Worm (Caenorhabditis elegans) whole organism, late embryonic: Measurements from ENCODE around the gene B0495.9.

Experiments used
- C08G9.2 ChIP-seq: sonication (generic microtip); optimal IDR thresholded peaks from 2 replicates; lab custom pipeline; 2016; ENCODE audit warnings: mild to moderate bottlenecking, missing genetic modification characterization, moderate library complexity, missing compliant biosample characterization
- K02D7.2 ChIP-seq: sonication (generic microtip); optimal IDR thresholded peaks from 2 replicates; lab custom pipeline; 2017; ENCODE audit warnings: mild to moderate bottlenecking, missing genetic modification characterization, missing compliant biosample characterization
- ceh-22 ChIP-seq: sonication (generic microtip); optimal IDR thresholded peaks from 2 replicates; lab custom pipeline; 2017; ENCODE audit warnings: missing biosample characterization, missing genetic modification characterization
- ets-4 ChIP-seq: sonication (generic microtip); optimal IDR thresholded peaks from 2 replicates; lab custom pipeline; 2016; ENCODE audit warnings: missing genetic modification characterization, missing compliant biosample characterization

ce11 chrII:7708540-7708939 lies at the start of gene B0495.9:
- TF ChIP-seq ets-4 (tag; lab: Kevin White, UChicago) (peak; percentile 18), K02D7.2 (tag; lab: Kevin White, UChicago) (peak; percentile 81), ceh-22 (tag; lab: Kevin White, UChicago) (peak; percentile 78), C08G9.2 (peak; percentile 87)
